In genomic region chr3R:10664942-10665341, dm6 we compare ENCODE assay signal across 2 fruit fly cellular contexts.
A peak's percentile ranks its signal among the peaks of the same experiment; 100 is the strongest.
TF ChIP-seq lines count a peak whose summit lies in the region.

No protein-coding gene starts in this region.

TF ChIP-seq in whole organism, embryonic, 481 proteins besides CTCF, POLR2A, EP300 and RAD21 (continued from another document and continues in another):
- TF ChIP-seq seq (GFP tag; IDR thresholded peaks at IDR 0.05; lab: Robert Waterston, UW) = peak; percentile 94
- peak; percentile 89 for TF ChIP-seq sqz (GFP tag; optimal IDR thresholded peaks at IDR 0.05; lab: Kevin White, UChicago)
- TF ChIP-seq Nf-YA (GFP tag; IDR thresholded peaks at IDR 0.05; lab: Robert Waterston, UW) = peak; percentile 98
- no peak for TF ChIP-seq CG12299 (tag; optimal IDR thresholded peaks at IDR 0.05; lab: Kevin White, UChicago)
- no peak for TF ChIP-seq CG13287 (GFP tag; IDR thresholded peaks at IDR 0.05; lab: Robert Waterston, UW; ENCODE audit: partially characterized antibody)
- peak; percentile 15; the same call in 1 of the 3 replicates for TF ChIP-seq CG16813 (GFP tag; IDR thresholded peaks at IDR 0.05; lab: Robert Waterston, UW; ENCODE audit: partially characterized antibody)
- TF ChIP-seq shn (GFP tag; optimal IDR thresholded peaks at IDR 0.05; lab: Kevin White, UChicago) = peak; percentile 40
- TF ChIP-seq ind (GFP tag; optimal IDR thresholded peaks at IDR 0.05; lab: Kevin White, UChicago) = peak; percentile 31
- TF ChIP-seq CG17328 (GFP tag; IDR thresholded peaks at IDR 0.05; lab: Robert Waterston, UW) = peak; percentile 65
- TF ChIP-seq ac (GFP tag; optimal IDR thresholded peaks at IDR 0.05; lab: Kevin White, UChicago) = peak; percentile 54
- TF ChIP-seq CG15514 (GFP tag; optimal IDR thresholded peaks at IDR 0.05; lab: Kevin White, UChicago) = peak; percentile 33
- TF ChIP-seq Dip3 (GFP tag; optimal IDR thresholded peaks at IDR 0.05; lab: Kevin White, UChicago) = no peak
- 0 out of 2 replicates have a peak, but pooled peaks have one; percentile 39 for TF ChIP-seq sna (GFP tag; IDR thresholded peaks at IDR 0.05; lab: Robert Waterston, UW; ENCODE audit: partially characterized antibody)
- TF ChIP-seq CG13296 (GFP tag; optimal IDR thresholded peaks at IDR 0.05; lab: Kevin White, UChicago) = peak; percentile 36
- peak; percentile 59 for TF ChIP-seq repo (GFP tag; optimal IDR thresholded peaks at IDR 0.05; lab: Kevin White, UChicago)
- no peak for TF ChIP-seq Aef1 (GFP tag; IDR thresholded peaks at IDR 0.05; lab: Robert Waterston, UW)
- peak; percentile 64 for TF ChIP-seq Lpt (GFP tag; optimal IDR thresholded peaks at IDR 0.05; lab: Kevin White, UChicago)
- TF ChIP-seq TFAM (GFP tag; optimal IDR thresholded peaks at IDR 0.05; lab: Kevin White, UChicago) = peak; percentile 16
- TF ChIP-seq ara (GFP tag; IDR thresholded peaks at IDR 0.05; lab: Robert Waterston, UW) = peak; percentile 56; the same call in 1 of the 2 replicates
- TF ChIP-seq CG30431 (GFP tag; optimal IDR thresholded peaks at IDR 0.05; lab: Kevin White, UChicago) = no peak
- peak; percentile 41 for TF ChIP-seq dm (GFP tag; optimal IDR thresholded peaks at IDR 0.05; lab: Kevin White, UChicago)
- TF ChIP-seq zfh2 (GFP tag; optimal IDR thresholded peaks at IDR 0.05; lab: Kevin White, UChicago) = no peak
- TF ChIP-seq Neu2 (GFP tag; optimal IDR thresholded peaks at IDR 0.05; lab: Kevin White, UChicago; ENCODE audit: borderline replicate concordance) = peak; percentile 99
- TF ChIP-seq dysf (GFP tag; IDR thresholded peaks at IDR 0.05; lab: Robert Waterston, UW) = peak; percentile 41; the same call in 1 of the 3 replicates
- TF ChIP-seq nom (GFP tag; optimal IDR thresholded peaks at IDR 0.05; lab: Kevin White, UChicago) = peak; percentile 53
- peak; percentile 53 for TF ChIP-seq CG17359 (tag; optimal IDR thresholded peaks at IDR 0.05; lab: Kevin White, UChicago)
- TF ChIP-seq nerfin-1 (tag; optimal IDR thresholded peaks at IDR 0.05; lab: Kevin White, UChicago) = peak; percentile 62
- peak; percentile 19; the same call in 1 of the 3 replicates for TF ChIP-seq ken (GFP tag; IDR thresholded peaks at IDR 0.05; lab: Robert Waterston, UW)
- TF ChIP-seq CG14965 (GFP tag; optimal IDR thresholded peaks at IDR 0.05; lab: Kevin White, UChicago; ENCODE audit: borderline replicate concordance) = peak; percentile 98
- TF ChIP-seq CG3163 (GFP tag; optimal IDR thresholded peaks at IDR 0.05; lab: Kevin White, UChicago) = no peak
- TF ChIP-seq row (GFP tag; IDR thresholded peaks at IDR 0.05; lab: Robert Waterston, UW) = peak; percentile 22; the same call in 1 of the 3 replicates
- peak; percentile 58 for TF ChIP-seq gsb-n (tag; optimal IDR thresholded peaks at IDR 0.05; lab: Kevin White, UChicago)
- 0 out of 3 replicates have a peak, but pooled peaks have one; percentile 46 for TF ChIP-seq CG34422 (GFP tag; IDR thresholded peaks at IDR 0.05; lab: Robert Waterston, UW)
- TF ChIP-seq crp (GFP tag; optimal IDR thresholded peaks at IDR 0.05; lab: Kevin White, UChicago) = peak in 1 of 2 experiments; percentile 0
- no peak for TF ChIP-seq sc (optimal IDR thresholded peaks at IDR 0.05; lab: Kevin White, UChicago)
- peak; percentile 71 for TF ChIP-seq sc (GFP tag; optimal IDR thresholded peaks at IDR 0.05; lab: Kevin White, UChicago)
- TF ChIP-seq dmrt99B (tag; optimal IDR thresholded peaks at IDR 0.05; lab: Kevin White, UChicago) = peak; percentile 51
- peak; percentile 41; the same call in 1 of the 2 replicates for TF ChIP-seq CG4360 (GFP tag; IDR thresholded peaks at IDR 0.05; lab: Robert Waterston, UW)
- peak; percentile 9 for TF ChIP-seq CG9797 (GFP tag; optimal IDR thresholded peaks at IDR 0.05; lab: Kevin White, UChicago)
- peak; percentile 69 for TF ChIP-seq pb (GFP tag; optimal IDR thresholded peaks at IDR 0.05; lab: Kevin White, UChicago)
- TF ChIP-seq gcm (GFP tag; optimal IDR thresholded peaks at IDR 0.05; lab: Kevin White, UChicago) = peak; percentile 57
- TF ChIP-seq Dp (GFP tag; optimal IDR thresholded peaks at IDR 0.05; lab: Kevin White, UChicago) = no peak
- TF ChIP-seq CG32772 (GFP tag; IDR thresholded peaks at IDR 0.05; lab: Robert Waterston, UW) = peak; percentile 64; the same call in 1 of the 2 replicates
- TF ChIP-seq gcm2 (GFP tag; optimal IDR thresholded peaks at IDR 0.05; lab: Kevin White, UChicago) = peak; percentile 11
- peak; percentile 30 for TF ChIP-seq dmrt11E (tag; optimal IDR thresholded peaks at IDR 0.05; lab: Kevin White, UChicago)
- TF ChIP-seq CG3281 (GFP tag; optimal IDR thresholded peaks at IDR 0.05; lab: Kevin White, UChicago) = peak; percentile 56
- peak; percentile 31 for TF ChIP-seq CG12391 (tag; optimal IDR thresholded peaks at IDR 0.05; lab: Kevin White, UChicago)
- TF ChIP-seq MBD-R2 (GFP tag; IDR thresholded peaks at IDR 0.05; lab: Robert Waterston, UW) = no peak; the same call in 1 of the 2 replicates
- no peak for TF ChIP-seq toy (GFP tag; IDR thresholded peaks at IDR 0.05; lab: Robert Waterston, UW)
- no peak for TF ChIP-seq Hey (tag; optimal IDR thresholded peaks at IDR 0.05; lab: Kevin White, UChicago)
- peak; percentile 43; the same call in 1 of the 2 replicates for TF ChIP-seq Adf1 (GFP tag; IDR thresholded peaks at IDR 0.05; lab: Robert Waterston, UW)
- peak; percentile 16 for TF ChIP-seq CG17186 (GFP tag; optimal IDR thresholded peaks at IDR 0.05; lab: Kevin White, UChicago)
- peak; percentile 63 for TF ChIP-seq CG15601 (tag; optimal IDR thresholded peaks at IDR 0.05; lab: Kevin White, UChicago)
- TF ChIP-seq CG7556 (GFP tag; optimal IDR thresholded peaks at IDR 0.05; lab: Kevin White, UChicago) = peak; percentile 18
- TF ChIP-seq Oli (tag; optimal IDR thresholded peaks at IDR 0.05; lab: Kevin White, UChicago) = peak; percentile 30
- TF ChIP-seq GATAe (GFP tag; conservative IDR thresholded peaks at IDR 0.05; lab: Robert Waterston, UW) = no peak
- no peak for TF ChIP-seq CG12942 (GFP tag; optimal IDR thresholded peaks at IDR 0.05; lab: Kevin White, UChicago)
- no peak for TF ChIP-seq Stat92E (GFP tag; optimal IDR thresholded peaks at IDR 0.05; lab: Kevin White, UChicago)
- TF ChIP-seq CG14667 (GFP tag; IDR thresholded peaks at IDR 0.05; lab: Robert Waterston, UW) = no peak
- TF ChIP-seq unpg (GFP tag; optimal IDR thresholded peaks at IDR 0.05; lab: Kevin White, UChicago) = peak; percentile 68
- TF ChIP-seq CG6813 (GFP tag; optimal IDR thresholded peaks at IDR 0.05; lab: Kevin White, UChicago) = peak; percentile 80
- peak; percentile 42; the same call in 1 of the 2 replicates for TF ChIP-seq CG6689 (GFP tag; IDR thresholded peaks at IDR 0.05; lab: Robert Waterston, UW)
- TF ChIP-seq ewg (GFP tag; optimal IDR thresholded peaks at IDR 0.05; lab: Kevin White, UChicago) = peak; percentile 46

TF ChIP-seq in whole organism, prepupa, 60 proteins besides CTCF, POLR2A, EP300 and RAD21 (continued from another document):
- no peak for TF ChIP-seq CG11902 (GFP tag; optimal IDR thresholded peaks at IDR 0.05; lab: Kevin White, UChicago)
- peak; percentile 52 for TF ChIP-seq Met (GFP tag; optimal IDR thresholded peaks at IDR 0.05; lab: Kevin White, UChicago)
- peak; percentile 40 for TF ChIP-seq fd59A (GFP tag; optimal IDR thresholded peaks at IDR 0.05; lab: Kevin White, UChicago)
- peak; percentile 9 for TF ChIP-seq dsx (GFP tag; optimal IDR thresholded peaks at IDR 0.05; lab: Kevin White, UChicago; ENCODE audit: poor library complexity, severe bottlenecking)
- TF ChIP-seq acj6 (GFP tag; optimal IDR thresholded peaks at IDR 0.05; lab: Kevin White, UChicago) = peak; percentile 33
- TF ChIP-seq Hr4 (GFP tag; optimal IDR thresholded peaks at IDR 0.05; lab: Kevin White, UChicago) = peak; percentile 42
- TF ChIP-seq net (GFP tag; optimal IDR thresholded peaks at IDR 0.05; lab: Kevin White, UChicago) = peak; percentile 51
- peak; percentile 13 for TF ChIP-seq fkh (GFP tag; optimal IDR thresholded peaks at IDR 0.05; lab: Kevin White, UChicago)
- peak; percentile 38 to 66 for TF ChIP-seq ss (GFP tag; optimal IDR thresholded peaks at IDR 0.05; lab: Kevin White, UChicago)
- peak; percentile 44; the same call in 1 of the 2 replicates for TF ChIP-seq CG11294 (GFP tag; IDR thresholded peaks at IDR 0.05; lab: Robert Waterston, UW)
- TF ChIP-seq achi (GFP tag; optimal IDR thresholded peaks at IDR 0.05; lab: Kevin White, UChicago) = no peak
- peak; percentile 38; the same call in 1 of the 2 replicates for TF ChIP-seq CG15336 (GFP tag; IDR thresholded peaks at IDR 0.05; lab: Robert Waterston, UW)
- no peak for TF ChIP-seq Ets21C (GFP tag; optimal IDR thresholded peaks at IDR 0.05; lab: Kevin White, UChicago)
- TF ChIP-seq vri (GFP tag; optimal IDR thresholded peaks at IDR 0.05; lab: Kevin White, UChicago) = no peak
- TF ChIP-seq CG16779 (tag; optimal IDR thresholded peaks at IDR 0.05; lab: Kevin White, UChicago) = peak; percentile 10
- peak; percentile 84 for TF ChIP-seq CG6163 (GFP tag; IDR thresholded peaks at IDR 0.05; lab: Robert Waterston, UW)
- TF ChIP-seq eg (GFP tag; IDR thresholded peaks at IDR 0.05; lab: Robert Waterston, UW) = peak; percentile 77
- peak; percentile 64 for TF ChIP-seq CG1621 (tag; optimal IDR thresholded peaks at IDR 0.05; lab: Kevin White, UChicago)
- TF ChIP-seq CG8632 (GFP tag; optimal IDR thresholded peaks at IDR 0.05; lab: Kevin White, UChicago) = no peak
- peak; percentile 4 for TF ChIP-seq topi (GFP tag; optimal IDR thresholded peaks at IDR 0.05; lab: Kevin White, UChicago)
- no peak for TF ChIP-seq Eip93F (GFP tag; optimal IDR thresholded peaks at IDR 0.05; lab: Kevin White, UChicago)
- peak; percentile 52 for TF ChIP-seq spab (GFP tag; optimal IDR thresholded peaks at IDR 0.05; lab: Kevin White, UChicago)
- peak; percentile 83 for TF ChIP-seq Eip78C (GFP tag; lab: Kevin White, UChicago)
- peak; percentile 19 to 28 for TF ChIP-seq salr (GFP tag; optimal IDR thresholded peaks at IDR 0.05; lab: Kevin White, UChicago)
- no peak for TF ChIP-seq CG10631 (GFP tag; optimal IDR thresholded peaks at IDR 0.05; lab: Kevin White, UChicago)
- peak; percentile 45 for TF ChIP-seq CG32006 (GFP tag; optimal IDR thresholded peaks at IDR 0.05; lab: Kevin White, UChicago)
- TF ChIP-seq CG3032 (tag; optimal IDR thresholded peaks at IDR 0.05; lab: Kevin White, UChicago) = peak; percentile 63
- TF ChIP-seq Ets96B (tag; optimal IDR thresholded peaks at IDR 0.05; lab: Kevin White, UChicago) = peak; percentile 48
- TF ChIP-seq OdsH (GFP tag; optimal IDR thresholded peaks at IDR 0.05; lab: Kevin White, UChicago) = peak; percentile 43
- TF ChIP-seq CG8119 (GFP tag; IDR thresholded peaks at IDR 0.05; lab: Robert Waterston, UW) = peak; percentile 55; the same call in 1 of the 3 replicates
- TF ChIP-seq CG6854 (GFP tag; optimal IDR thresholded peaks at IDR 0.05; lab: Kevin White, UChicago) = peak; percentile 13
- TF ChIP-seq CG8319 (GFP tag; optimal IDR thresholded peaks at IDR 0.05; lab: Kevin White, UChicago) = peak; percentile 23
- no peak for TF ChIP-seq CG31627 (GFP tag; optimal IDR thresholded peaks at IDR 0.05; lab: Kevin White, UChicago)
TF ChIP-seq in whole organism, prepupa: peak in this region for 39.
